Fruit fly (Drosophila melanogaster): ENCODE data around the gene Polr2A.

The Polr2A gene

DNA sequence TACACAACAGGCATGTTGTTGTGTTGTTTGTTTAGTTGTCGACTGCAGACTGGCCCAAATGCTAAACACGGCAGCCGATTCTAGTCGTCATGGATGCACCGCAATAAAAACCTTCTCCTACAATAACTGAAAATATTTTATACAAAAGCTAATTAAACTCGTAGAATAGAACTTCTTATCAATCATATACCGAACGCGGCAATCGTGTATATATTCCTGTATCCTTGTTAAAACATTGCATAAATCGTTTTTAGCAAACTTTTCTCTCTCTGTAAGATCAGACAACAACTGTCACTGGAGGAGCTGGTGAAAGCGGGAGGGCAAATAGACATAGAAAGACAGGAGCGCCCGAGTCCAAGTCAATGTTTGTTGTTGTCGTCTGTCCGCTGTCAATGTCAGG is 21.4 kb downstream of the Polr2A start (continued):
- TF ChIP-seq ci (GFP tag; IDR thresholded peaks at IDR 0.05) (0 out of 3 replicates have a peak, but pooled peaks have one; percentile 16), CG4360 (GFP tag; IDR thresholded peaks at IDR 0.05) (no peak), Rfx (GFP tag; IDR thresholded peaks at IDR 0.05) (peak; percentile 37; the same call in 1 of the 2 replicates), CG16815 (GFP tag; optimal IDR thresholded peaks at IDR 0.05) (peak; percentile 23), CG17802 (tag; optimal IDR thresholded peaks at IDR 0.05) (peak; percentile 29), org-1 (GFP tag; optimal IDR thresholded peaks at IDR 0.05) (peak; percentile 1), CG18262 (tag; optimal IDR thresholded peaks at IDR 0.05) (peak; percentile 69), HHEX (GFP tag; optimal IDR thresholded peaks at IDR 0.05) (no peak), CG11398 (GFP tag; optimal IDR thresholded peaks at IDR 0.05) (peak; percentile 50), Myb (GFP tag; optimal IDR thresholded peaks at IDR 0.05) (peak; percentile 7), sens (GFP tag) (peak; percentile 90), slp2 (GFP tag; optimal IDR thresholded peaks at IDR 0.05) (peak; percentile 19), CG2116 (GFP tag; optimal IDR thresholded peaks at IDR 0.05) (peak; percentile 8), CG12391 (tag; optimal IDR thresholded peaks at IDR 0.05) (peak; percentile 47), trh (GFP tag; optimal IDR thresholded peaks at IDR 0.05) (no peak), gem (tag; optimal IDR thresholded peaks at IDR 0.05) (peak; percentile 71), Camta (GFP tag; optimal IDR thresholded peaks at IDR 0.05) (peak; percentile 46), CG11504 (tag; optimal IDR thresholded peaks at IDR 0.05) (peak; percentile 57), CG9727 (GFP tag; optimal IDR thresholded peaks at IDR 0.05) (peak; percentile 54), Jarid2 (GFP tag; optimal IDR thresholded peaks at IDR 0.05) (no peak), Dfd (GFP tag; optimal IDR thresholded peaks at IDR 0.05) (no peak), CG17328 (GFP tag; IDR thresholded peaks at IDR 0.05) (no peak), CG12104 (GFP tag; optimal IDR thresholded peaks at IDR 0.05) (no peak), CG15696 (tag; optimal IDR thresholded peaks at IDR 0.05) (peak; percentile 37), Poxn (GFP tag; IDR thresholded peaks at IDR 0.05) (no peak), sisA (GFP tag; IDR thresholded peaks at IDR 0.05) (peak; percentile 21; the same call in 1 of the 2 replicates), Dad (GFP tag; optimal IDR thresholded peaks at IDR 0.05) (no peak), pb (GFP tag; optimal IDR thresholded peaks at IDR 0.05) (no peak), bsh (GFP tag; optimal IDR thresholded peaks at IDR 0.05) (peak; percentile 57 to 69), CG8388 (GFP tag; optimal IDR thresholded peaks at IDR 0.05) (peak; percentile 50), CG32772 (GFP tag; IDR thresholded peaks at IDR 0.05) (no peak), chm (GFP tag; IDR thresholded peaks at IDR 0.05) (0 out of 2 replicates have a peak, but pooled peaks have one; percentile 14), Tbp (GFP tag; optimal IDR thresholded peaks at IDR 0.05) (no peak), odd (GFP tag; optimal IDR thresholded peaks at IDR 0.05) (peak; percentile 4), pita (GFP tag; optimal IDR thresholded peaks at IDR 0.05) (no peak), CG6254 (GFP tag; optimal IDR thresholded peaks at IDR 0.05) (peak; percentile 9), lilli (GFP tag; optimal IDR thresholded peaks at IDR 0.05) (peak; percentile 46), CG11695 (GFP tag; IDR thresholded peaks at IDR 0.05) (peak; percentile 51; the same call in 2 of the 3 replicates), Nf-YB (GFP tag; optimal IDR thresholded peaks at IDR 0.05) (peak; percentile 19), CG30431 (GFP tag; optimal IDR thresholded peaks at IDR 0.05) (no peak), CG9437 (GFP tag; optimal IDR thresholded peaks at IDR 0.05) (no peak), MTF-1 (GFP tag; optimal IDR thresholded peaks at IDR 0.05; ENCODE audit: borderline replicate concordance) (peak; percentile 30), CG17359 (tag; optimal IDR thresholded peaks at IDR 0.05) (peak; percentile 47), CG6689 (GFP tag; IDR thresholded peaks at IDR 0.05) (peak; percentile 38; the same call in 1 of the 2 replicates), Bdp1 (GFP tag; optimal IDR thresholded peaks at IDR 0.05) (peak; percentile 24), zf30C (GFP tag; optimal IDR thresholded peaks at IDR 0.05) (peak; percentile 24), crp (GFP tag; optimal IDR thresholded peaks at IDR 0.05) (no peak), dati (GFP tag; IDR thresholded peaks at IDR 0.05) (no peak), Side (GFP tag; optimal IDR thresholded peaks at IDR 0.05) (peak; percentile 26), kni (GFP tag; optimal IDR thresholded peaks at IDR 0.05) (peak; percentile 20), CG18476 (GFP tag; optimal IDR thresholded peaks at IDR 0.05) (peak; percentile 26)

Data from whole organism, embryonic.